Worm (Caenorhabditis elegans) whole organism, young adult: ENCODE data around the gene chch-3.

ENCODE experiments used
- B0019.2 ChIP-seq: fragments of 200-800 bp; sonication (Bioruptor generic); conservative IDR thresholded peaks from 2 replicates; pipeline ENCODE4 v1.3.6; 2022; ENCODE audit warnings: missing genetic modification reagents, missing genetic modification characterization, missing compliant biosample characterization
- B0336.3 ChIP-seq: fragments of 200-800 bp; sonication (Bioruptor generic); IDR thresholded peaks from 2 replicates; pipeline ENCODE4 v1.3.6; 2022; ENCODE audit warnings: missing genetic modification characterization, missing compliant biosample characterization
- F33H1.4 ChIP-seq: fragments of 200-800 bp; sonication (Bioruptor generic); IDR thresholded peaks from 2 replicates; pipeline ENCODE4 v1.3.6; 2022; ENCODE audit warnings: missing genetic modification reagents, missing genetic modification characterization, missing compliant biosample characterization
- F37B4.10 ChIP-seq: fragments of 200-800 bp; sonication (Bioruptor generic); IDR thresholded peaks from 2 replicates; pipeline ENCODE4 v1.3.6; 2022; ENCODE audit warnings: missing genetic modification characterization, missing compliant biosample characterization
- F49E8.2 ChIP-seq: sonication (generic microtip); optimal IDR thresholded peaks from 3 replicates; lab custom pipeline; 2017; ENCODE audit warnings: missing genetic modification characterization, mild to moderate bottlenecking, missing compliant biosample characterization, antibody characterized with exemption, moderate library complexity; ENCODE audit not compliant: insufficient read depth
- F57A8.1 ChIP-seq: fragments of 200-800 bp; sonication (Bioruptor generic); optimal IDR thresholded peaks from 2 replicates; lab custom pipeline; 2018; ENCODE audit warnings: mild to moderate bottlenecking, missing genetic modification characterization, moderate library complexity, missing compliant biosample characterization
- T07F8.4 ChIP-seq: sonication (generic microtip); optimal IDR thresholded peaks from 2 replicates; lab custom pipeline; 2016; ENCODE audit warnings: mild to moderate bottlenecking, missing genetic modification characterization, moderate library complexity, missing compliant biosample characterization
- Y53G8AR.9 ChIP-seq: fragments of 200-800 bp; sonication (Bioruptor generic); conservative IDR thresholded peaks from 2 replicates; pipeline ENCODE4 v1.3.6; 2022; ENCODE audit warnings: missing genetic modification reagents, missing genetic modification characterization, missing compliant biosample characterization
- Y67H2A.10 ChIP-seq: fragments of 200-800 bp; sonication (Bioruptor generic); conservative IDR thresholded peaks from 2 replicates; pipeline ENCODE4 v1.3.6; 2022; ENCODE audit warnings: missing genetic modification reagents, missing genetic modification characterization, missing compliant biosample characterization
- Y79H2A.3 ChIP-seq: fragments of 200-800 bp; sonication (Bioruptor generic); conservative IDR thresholded peaks from 2 replicates; pipeline ENCODE4 v1.3.6; 2022; ENCODE audit warnings: missing genetic modification reagents, missing genetic modification characterization, missing compliant biosample characterization
- ZK185.1 ChIP-seq: sonication (generic microtip); optimal IDR thresholded peaks from 2 replicates; lab custom pipeline; 2016; ENCODE audit warnings: mild to moderate bottlenecking, missing genetic modification characterization, missing compliant biosample characterization; ENCODE audit not compliant: poor library complexity, severe bottlenecking
- aptf-2 ChIP-seq: fragments of 200-800 bp; sonication (Bioruptor generic); conservative IDR thresholded peaks from 2 replicates; pipeline ENCODE4 v1.3.6; 2022; ENCODE audit warnings: missing genetic modification reagents, missing genetic modification characterization, missing compliant biosample characterization
- atf-7 ChIP-seq: sonication (generic microtip); optimal IDR thresholded peaks from 2 replicates; lab custom pipeline; 2017; ENCODE audit warnings: mild to moderate bottlenecking, missing genetic modification characterization, missing compliant biosample characterization
- attf-6 ChIP-seq: fragments of 200-800 bp; sonication (Bioruptor generic); IDR thresholded peaks from 2 replicates; pipeline ENCODE4 v1.3.6; 2022; ENCODE audit warnings: missing genetic modification reagents, missing genetic modification characterization, missing compliant biosample characterization
- bed-1 ChIP-seq: fragments of 200-800 bp; sonication (Bioruptor generic); IDR thresholded peaks from 2 replicates; pipeline ENCODE4 v1.3.6; 2022; ENCODE audit warnings: missing genetic modification reagents, missing genetic modification characterization, missing compliant biosample characterization
- cebp-1 ChIP-seq, 2 experiments: fragments of 200-800 bp in 1 of 2; sonication (Bioruptor generic) in 1 of 2; sonication (generic microtip) in 1 of 2; IDR thresholded peaks in 1 of 2; optimal IDR thresholded peaks in 1 of 2; 2 replicates each; pipeline versions ENCODE4 v1.3.6 to Lab custom; 2017 to 2022; ENCODE audit warnings: missing compliant biosample characterization in 2 of 2, missing genetic modification characterization in 2 of 2, mild to moderate bottlenecking in 1 of 2, missing genetic modification reagents in 1 of 2, moderate library complexity in 1 of 2
- cebp-2 ChIP-seq: fragments of 200-800 bp; sonication (Bioruptor generic); IDR thresholded peaks from 2 replicates; pipeline ENCODE4 v1.3.6; 2022; ENCODE audit warnings: missing genetic modification characterization, missing compliant biosample characterization
- ceh-100 ChIP-seq: fragments of 200-800 bp; sonication (Bioruptor generic); IDR thresholded peaks from 2 replicates; pipeline ENCODE4 v1.3.6; 2022; ENCODE audit warnings: missing genetic modification reagents, missing genetic modification characterization, missing compliant biosample characterization
- ceh-91 ChIP-seq: fragments of 200-800 bp; sonication (Bioruptor generic); IDR thresholded peaks from 2 replicates; pipeline ENCODE4 v1.3.6; 2022; ENCODE audit warnings: missing genetic modification reagents, missing genetic modification characterization, missing compliant biosample characterization
- chd-7 ChIP-seq: sonication (generic microtip); optimal IDR thresholded peaks from 2 replicates; lab custom pipeline; 2016; ENCODE audit warnings: mild to moderate bottlenecking, missing genetic modification characterization, moderate library complexity, missing compliant biosample characterization
- die-1 ChIP-seq: sonication (generic microtip); optimal IDR thresholded peaks from 2 replicates; lab custom pipeline; 2016; ENCODE audit warnings: missing genotype, mild to moderate bottlenecking, missing genetic modification characterization, missing compliant biosample characterization
- dpff-1 ChIP-seq: sonication (generic microtip); optimal IDR thresholded peaks from 2 replicates; lab custom pipeline; 2017; ENCODE audit warnings: mild to moderate bottlenecking, missing genetic modification characterization, missing compliant biosample characterization
- dpl-1 ChIP-seq: fragments of 150-350 bp; optimal IDR thresholded peaks from 2 replicates; lab custom pipeline; 2014; ENCODE audit warnings: missing biosample characterization, missing genetic modification reagents, missing genetic modification characterization
- efl-1 ChIP-seq: fragments of 150-350 bp; optimal IDR thresholded peaks from 2 replicates; lab custom pipeline; 2014; ENCODE audit warnings: missing biosample characterization, missing genetic modification reagents, missing genetic modification characterization
- ekl-4 ChIP-seq: fragments of 200-800 bp; sonication (Bioruptor generic); IDR thresholded peaks from 2 replicates; pipeline ENCODE4 v1.3.6; 2022; ENCODE audit warnings: missing genetic modification reagents, missing genetic modification characterization, missing compliant biosample characterization
- him-1 ChIP-seq: sonication (generic microtip); optimal IDR thresholded peaks from 2 replicates; lab custom pipeline; 2016; ENCODE audit warnings: missing genotype, missing genetic modification reagents, missing genetic modification characterization, missing compliant biosample characterization
- hlh-12 ChIP-seq: sonication (generic microtip); optimal IDR thresholded peaks from 2 replicates; lab custom pipeline; 2016; ENCODE audit warnings: missing genetic modification characterization, missing compliant biosample characterization
- hmg-20 ChIP-seq: fragments of 200-800 bp; sonication (Bioruptor generic); IDR thresholded peaks from 2 replicates; pipeline ENCODE4 v1.3.6; 2022; ENCODE audit warnings: missing genetic modification reagents, missing genetic modification characterization, missing compliant biosample characterization
- hrde-1 ChIP-seq: sonication (generic microtip); optimal IDR thresholded peaks from 2 replicates; lab custom pipeline; 2016; ENCODE audit warnings: missing genetic modification characterization, mild to moderate bottlenecking, missing compliant biosample characterization, moderate library complexity, missing genotype, missing genetic modification reagents, borderline replicate concordance
- lag-1 ChIP-seq: fragments of 200-800 bp; sonication (Bioruptor generic); IDR thresholded peaks from 2 replicates; pipeline ENCODE4 v1.3.6; 2022; ENCODE audit warnings: missing genetic modification reagents, missing genetic modification characterization, missing compliant biosample characterization
- lsl-1 ChIP-seq: fragments of 200-800 bp; sonication (Bioruptor generic); optimal IDR thresholded peaks from 2 replicates; lab custom pipeline; 2018; ENCODE audit warnings: mild to moderate bottlenecking, missing genetic modification characterization, moderate library complexity, missing compliant biosample characterization
- mcd-1 ChIP-seq: fragments of 200-800 bp; sonication (Bioruptor generic); IDR thresholded peaks from 2 replicates; pipeline ENCODE4 v1.3.6; 2022; ENCODE audit warnings: missing genetic modification reagents, missing genetic modification characterization, missing compliant biosample characterization
- nfya-2 ChIP-seq: fragments of 200-800 bp; sonication (Bioruptor generic); IDR thresholded peaks from 2 replicates; pipeline ENCODE4 v1.3.6; 2022; ENCODE audit warnings: missing genetic modification reagents, missing genetic modification characterization, missing compliant biosample characterization
- nhr-120 ChIP-seq: fragments of 200-800 bp; sonication (Bioruptor generic); IDR thresholded peaks from 2 replicates; pipeline ENCODE4 v1.3.6; 2022; ENCODE audit warnings: missing genetic modification characterization, missing compliant biosample characterization
- nhr-90 ChIP-seq: sonication (generic microtip); optimal IDR thresholded peaks from 2 replicates; lab custom pipeline; 2016; ENCODE audit warnings: missing genotype, mild to moderate bottlenecking, missing genetic modification characterization, missing compliant biosample characterization
- pbrm-1 ChIP-seq: fragments of 200-800 bp; sonication (Bioruptor generic); IDR thresholded peaks from 2 replicates; pipeline ENCODE4 v1.3.6; 2022; ENCODE audit warnings: missing genetic modification reagents, missing genetic modification characterization, missing compliant biosample characterization
- pha-4 ChIP-seq: fragments of 150-350 bp; sonication (generic microtip); optimal IDR thresholded peaks from 2 replicates; lab custom pipeline; 2014; ENCODE audit warnings: missing biosample characterization, missing genetic modification reagents, missing genetic modification characterization
- repo-1 ChIP-seq: sonication (generic microtip); optimal IDR thresholded peaks from 2 replicates; lab custom pipeline; 2017; ENCODE audit warnings: mild to moderate bottlenecking, missing genetic modification characterization, missing compliant biosample characterization
- snpc-1.3 ChIP-seq: sonication (generic microtip); optimal IDR thresholded peaks from 2 replicates; lab custom pipeline; 2017; ENCODE audit warnings: missing genetic modification characterization, mild to moderate bottlenecking, missing compliant biosample characterization, antibody characterized with exemption, moderate library complexity, missing genotype, missing genetic modification reagents; ENCODE audit not compliant: insufficient read depth
- snpc-3.4 ChIP-seq: sonication (generic microtip); optimal IDR thresholded peaks from 2 replicates; lab custom pipeline; 2017; ENCODE audit warnings: missing genetic modification characterization, mild to moderate bottlenecking, missing compliant biosample characterization, antibody characterized with exemption, moderate library complexity, missing genotype, missing genetic modification reagents
- sptf-2 ChIP-seq: fragments of 200-800 bp; sonication (Bioruptor generic); optimal IDR thresholded peaks from 2 replicates; lab custom pipeline; 2018; ENCODE audit warnings: mild to moderate bottlenecking, missing genetic modification characterization, missing compliant biosample characterization
- unc-130 ChIP-seq: sonication (generic microtip); optimal IDR thresholded peaks from 2 replicates; lab custom pipeline; 2016; ENCODE audit warnings: missing genetic modification reagents, missing genetic modification characterization, missing compliant biosample characterization
- unc-62 ChIP-seq: fragments of 150-350 bp; optimal IDR thresholded peaks from 2 replicates; lab custom pipeline; 2014; ENCODE audit warnings: missing biosample characterization, missing genetic modification reagents, missing genetic modification characterization
- zim-3 ChIP-seq: sonication (generic microtip); optimal IDR thresholded peaks from 2 replicates; lab custom pipeline; 2017; ENCODE audit warnings: mild to moderate bottlenecking, missing genetic modification characterization, moderate library complexity, missing compliant biosample characterization
- ztf-18 ChIP-seq: sonication (generic microtip); optimal IDR thresholded peaks from 2 replicates; lab custom pipeline; 2016; ENCODE audit warnings: missing genotype, mild to moderate bottlenecking, missing genetic modification characterization, missing compliant biosample characterization
- ztf-3 ChIP-seq: fragments of 200-800 bp; sonication (Bioruptor generic); optimal IDR thresholded peaks from 2 replicates; lab custom pipeline; 2018; ENCODE audit warnings: mild to moderate bottlenecking, missing genetic modification characterization, missing compliant biosample characterization
- ztf-6 ChIP-seq: fragments of 200-800 bp; sonication (Bioruptor generic); IDR thresholded peaks from 2 replicates; pipeline ENCODE4 v1.3.6; 2022; ENCODE audit warnings: missing genetic modification reagents, missing genetic modification characterization, missing compliant biosample characterization

Gene chch-3

DNA sequence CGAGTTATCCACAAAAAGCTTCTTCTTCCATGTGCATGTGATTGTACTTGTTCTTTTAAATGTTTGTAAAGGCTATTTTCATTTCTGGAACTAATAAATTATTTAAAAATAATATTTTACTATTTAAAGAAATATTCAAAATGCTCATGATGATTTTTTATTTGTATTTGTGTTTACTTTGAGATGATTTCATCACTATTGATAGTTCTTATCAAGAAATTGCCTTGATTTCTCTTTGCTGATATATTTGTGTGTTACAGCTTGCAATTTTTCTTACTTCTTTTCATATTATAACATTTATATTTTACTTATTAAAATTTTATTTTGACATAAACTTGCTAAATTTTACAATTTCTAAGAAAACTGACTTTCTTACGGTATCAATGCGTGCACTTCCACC, 38.6 kb upstream of the chch-3 start:
- no peak for TF ChIP-seq snpc-1.3 (tag; lab: Kevin White, UChicago)
- TF ChIP-seq hmg-20, result no peak
- no peak for TF ChIP-seq hrde-1 (tag; lab: Kevin White, UChicago)
- TF ChIP-seq dpl-1 (GFP tag; lab: Kevin White, UChicago), result no peak
- no peak for TF ChIP-seq T07F8.4 (tag; lab: Kevin White, UChicago)
- TF ChIP-seq bed-1 (GFP tag; lab: Robert Waterston, UW), result no peak
- TF ChIP-seq atf-7 (tag; lab: Kevin White, UChicago), result no peak
- no peak for TF ChIP-seq efl-1
- no peak for TF ChIP-seq B0336.3
- TF ChIP-seq Y53G8AR.9 (GFP tag; lab: Robert Waterston, UW), result no peak
- no peak for TF ChIP-seq nhr-90 (tag; lab: Kevin White, UChicago)
- TF ChIP-seq mcd-1 (GFP tag; lab: Robert Waterston, UW), result no peak
- TF ChIP-seq nhr-120 (GFP tag; lab: Robert Waterston, UW), result no peak
- no peak for TF ChIP-seq cebp-2 (GFP tag; lab: Robert Waterston, UW)
- no peak for TF ChIP-seq cebp-1 (GFP tag; IDR thresholded peaks at IDR 0.05; lab: Robert Waterston, UW)
- no peak for TF ChIP-seq cebp-1 (tag; optimal IDR thresholded peaks at IDR 0.05; lab: Kevin White, UChicago)
- TF ChIP-seq, all 124 proteins: peak for 0

DNA sequence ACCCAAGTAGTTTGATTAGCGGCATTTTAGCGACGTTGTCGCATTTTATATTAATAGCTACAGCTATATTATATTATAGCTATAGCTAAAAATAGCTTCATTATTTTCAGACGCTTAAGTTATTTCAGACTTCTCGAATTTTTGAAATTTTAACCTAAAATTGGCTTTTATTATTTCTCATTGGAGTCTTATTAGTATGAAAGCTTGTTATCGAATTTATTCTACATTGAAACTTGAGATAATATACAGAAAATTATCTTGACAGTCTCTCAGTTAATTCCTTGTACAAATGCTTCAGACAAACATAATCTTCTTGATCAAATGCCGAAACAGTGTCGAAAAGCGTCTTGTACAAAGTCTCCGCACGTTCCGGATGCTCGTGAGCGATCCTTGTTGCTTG, 37.0 kb upstream of the chch-3 start, which contains the start of gene srh-48:
TSS of gene srh-48 (plus strand) at position 301 of the 400 bp plus-strand sequence.
- TF ChIP-seq zim-3 (tag; lab: Kevin White, UChicago), result no peak
- TF ChIP-seq ztf-6, result no peak
- no peak for TF ChIP-seq aptf-2 (GFP tag; lab: Robert Waterston, UW)
- no peak for TF ChIP-seq attf-6 (GFP tag; lab: Robert Waterston, UW)
- TF ChIP-seq Y67H2A.10 (GFP tag; lab: Robert Waterston, UW), result no peak
- TF ChIP-seq sptf-2 (GFP tag; lab: Kevin White, UChicago), result no peak
- TF ChIP-seq ekl-4 (GFP tag; lab: Robert Waterston, UW), result no peak
- no peak for TF ChIP-seq dpff-1
- no peak for TF ChIP-seq Y79H2A.3 (GFP tag; lab: Robert Waterston, UW)
- TF ChIP-seq F49E8.2, result no peak
- TF ChIP-seq unc-62 (GFP tag; lab: Kevin White, UChicago), result no peak
- TF ChIP-seq nfya-2, result no peak
- TF ChIP-seq pha-4 (tag; lab: Kevin White, UChicago), result no peak
- TF ChIP-seq pbrm-1 (GFP tag; lab: Robert Waterston, UW), result no peak
- TF ChIP-seq ceh-91 (GFP tag; lab: Robert Waterston, UW), result no peak
- TF ChIP-seq lag-1 (GFP tag; lab: Robert Waterston, UW), result no peak
- no peak for TF ChIP-seq mcd-1 (GFP tag; lab: Robert Waterston, UW)
- no peak for TF ChIP-seq lsl-1
- TF ChIP-seq unc-130 (GFP tag; lab: Kevin White, UChicago), result no peak

ce11 chrII:9385241-9385640, 31.6 kb upstream of the chch-3 start, which contains the start of gene C06C3.7:
TSS of gene C06C3.7 (plus strand) at chrII:9385541.
- TF ChIP-seq chd-7 (tag; lab: Kevin White, UChicago) (no peak), snpc-3.4 (tag; lab: Kevin White, UChicago) (no peak), F37B4.10 (no peak), him-1 (tag; lab: Kevin White, UChicago) (no peak), ztf-3 (GFP tag; lab: Kevin White, UChicago) (no peak), die-1 (tag; lab: Kevin White, UChicago) (no peak), ztf-18 (tag; lab: Kevin White, UChicago) (no peak), ceh-100 (GFP tag; lab: Robert Waterston, UW) (no peak), repo-1 (tag; lab: Kevin White, UChicago) (no peak), B0019.2 (GFP tag; lab: Robert Waterston, UW) (no peak), F57A8.1 (GFP tag; lab: Kevin White, UChicago) (no peak), Y67H2A.10 (GFP tag; lab: Robert Waterston, UW) (no peak), hlh-12 (no peak), ZK185.1 (no peak), ceh-91 (GFP tag; lab: Robert Waterston, UW) (no peak), unc-130 (GFP tag; lab: Kevin White, UChicago) (no peak), F33H1.4 (GFP tag; lab: Robert Waterston, UW) (no peak), unc-62 (GFP tag; lab: Kevin White, UChicago) (no peak)
